Fruit fly (Drosophila melanogaster) Kc167 (cell line): ENCODE data around the gene CG5608.
"Not testable (repeated sequence)": the region's sequence is repeated elsewhere in the genome, so short reads cannot be mapped to it uniquely, and the experiment has no call there.

ENCODE experiments used
- Myc ChIP-seq: fragments of >200 bp; optimal IDR thresholded peaks from 2 replicates; lab custom pipeline; 2017; ENCODE audit warnings: missing external identifiers
- Sin3A ChIP-seq: fragments of >200 bp; optimal IDR thresholded peaks from 2 replicates; lab custom pipeline; 2018; ENCODE audit warnings: missing external identifiers
- insv ChIP-seq: fragments of >200 bp; optimal IDR thresholded peaks from 3 replicates; lab custom pipeline; 2018; ENCODE audit warnings: missing external identifiers

DNA sequence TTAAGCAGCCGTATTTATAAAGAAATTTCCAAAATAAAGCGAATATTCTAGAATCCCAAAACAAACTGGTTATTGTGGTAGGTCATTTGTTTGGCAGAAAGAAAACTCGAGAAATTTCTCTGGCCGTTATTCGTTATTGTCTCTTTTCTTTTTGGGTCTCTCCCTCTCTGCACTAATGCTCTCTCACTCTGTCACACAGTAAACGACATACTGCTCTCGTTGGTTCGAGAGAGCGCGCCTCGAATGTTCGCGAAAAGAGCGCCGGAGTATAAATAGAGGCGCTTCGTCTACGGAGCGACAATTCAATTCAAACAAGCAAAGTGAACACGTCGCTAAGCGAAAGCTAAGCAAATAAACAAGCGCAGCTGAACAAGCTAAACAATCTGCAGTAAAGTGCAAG lies 43.7 kb upstream of the CG5608 start, which contains the start of gene Hsp70Bc:
- not testable (repeated sequence) for TF ChIP-seq Myc, insv, Sin3A (lab: Kevin White, UChicago)
